Worm (Caenorhabditis elegans): ENCODE results near the gene cpr-9.
A peak's percentile ranks its signal among the peaks of the same experiment; 100 is the strongest.

- TF ChIP-seq him-1 (tag; optimal IDR thresholded peaks at IDR 0.05) (peak; percentile 80), dao-5 (tag; optimal IDR thresholded peaks at IDR 0.05) (no peak)
Measured at ce11 chrV:12026878-12027477, 24.1 kb downstream of the cpr-9 start.

Measured in whole organism, L4/young adult.